Fruit fly (Drosophila melanogaster) ovary, adult (tissue): ENCODE data around the gene CG4970.
A peak's percentile ranks its signal among the peaks of the same experiment; 100 is the strongest.

Source experiments
- CG17801 ChIP-seq: fragments of 200-800 bp; optimal IDR thresholded peaks from 2 replicates; lab custom pipeline; 2019; ENCODE audit warnings: missing biosample characterization, mild to moderate bottlenecking, missing genetic modification characterization, moderate library complexity; ENCODE audit not compliant: partially characterized antibody

CG4970 gene

dm6 chr2L:11521185-11521584 is 4.0 kb downstream of the CG4970 start, which contains the start of gene CG14930:
CG14930 (minus strand) TSS chr2L:11521285.
- no peak for TF ChIP-seq CG17801

dm6 chr2L:11522676-11523075 is 5.5 kb downstream of the CG4970 start, which contains the start of gene CG43153:
CG43153 (minus strand) TSS chr2L:11522776.
- TF ChIP-seq CG17801 = no peak

dm6 chr2L:11528129-11528589 is 11.0 kb downstream of the CG4970 start, which contains the start of gene CG31705:
CG31705 (minus strand) TSS chr2L:11528205.
- TF ChIP-seq CG17801 = peak; percentile 73

dm6 chr2L:11530952-11531351 is 13.8 kb downstream of the CG4970 start, which contains the start of gene CG31706:
CG31706 (minus strand) TSS chr2L:11531052.
- no peak for TF ChIP-seq CG17801

- no peak for TF ChIP-seq CG17801
Observed at dm6 chr2L:11531520-11531919, 14.3 kb downstream of the CG4970 start, which contains the start of gene CG34162. CG34162 (plus strand) TSS chr2L:11531820.

- no peak for TF ChIP-seq CG17801
Observed at dm6 chr2L:11535845-11536244, 18.7 kb downstream of the CG4970 start, which contains the start of gene CG43438. CG43438 (plus strand) TSS chr2L:11536145.

- TF ChIP-seq CG17801 = no peak
Observed at dm6 chr2L:11553825-11554224, 36.6 kb downstream of the CG4970 start.
